Worm (Caenorhabditis elegans) whole organism, late embryonic: ENCODE results near the gene ace-4.

Experiments used
- Y22D7AL.16 ChIP-seq: sonication (generic microtip); optimal IDR thresholded peaks from 2 replicates; lab custom pipeline; 2016; ENCODE audit warnings: missing genetic modification characterization, missing compliant biosample characterization
- ceh-14 ChIP-seq: sonication (generic microtip); optimal IDR thresholded peaks from 2 replicates; lab custom pipeline; 2016; ENCODE audit warnings: missing genotype, missing genetic modification characterization, missing compliant biosample characterization
- pha-2 ChIP-seq: sonication (generic microtip); optimal IDR thresholded peaks from 2 replicates; lab custom pipeline; 2017; ENCODE audit warnings: mild to moderate bottlenecking, missing genetic modification characterization, missing compliant biosample characterization
- sox-4 ChIP-seq: sonication (generic microtip); optimal IDR thresholded peaks from 2 replicates; lab custom pipeline; 2017; ENCODE audit warnings: mild to moderate bottlenecking, missing genetic modification characterization, inconsistent platforms, missing compliant biosample characterization

ce11 chrII:14152274-14152673, 45.6 kb upstream of the ace-4 start:
- TF ChIP-seq ceh-14 (tag; lab: Kevin White, UChicago): no peak
- no peak for TF ChIP-seq pha-2 (tag; lab: Kevin White, UChicago)
- no peak for TF ChIP-seq Y22D7AL.16
- no peak for TF ChIP-seq sox-4
